Worm (Caenorhabditis elegans): Measurements from ENCODE around the gene Y50E8A.1.

DNA sequence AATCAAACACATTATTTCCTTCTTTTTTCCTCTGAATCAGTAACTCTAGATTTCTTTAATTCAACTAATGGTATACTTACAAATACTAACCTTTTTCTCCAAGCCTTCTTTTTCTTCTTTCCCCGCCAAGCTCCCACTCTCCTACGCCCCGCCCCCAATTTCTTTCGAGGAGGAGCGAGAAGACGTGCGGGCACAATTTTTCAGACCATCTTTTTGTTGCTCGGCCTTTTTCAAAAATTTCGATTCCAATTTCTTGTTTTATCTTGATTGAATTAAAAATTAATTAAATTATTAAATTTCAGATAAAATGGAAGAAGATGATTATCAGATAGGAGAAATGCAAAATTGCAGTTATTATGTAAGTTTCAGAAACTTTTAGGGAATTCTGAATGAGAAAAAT is 46.7 kb upstream of the Y50E8A.1 start, which contains the start of gene C47E8.3:
- TF ChIP-seq dao-5 (tag; optimal IDR thresholded peaks at IDR 0.05), result no peak
- TF ChIP-seq him-1 (tag; optimal IDR thresholded peaks at IDR 0.05), result no peak
